Worm (Caenorhabditis elegans): Measurements from ENCODE around the gene set-9.
A peak's percentile ranks its signal among the peaks of the same experiment; 100 is the strongest.
"Not testable (repeated sequence)": the region's sequence is repeated elsewhere in the genome, so short reads cannot be mapped to it uniquely, and the experiment has no call there.

set-9 gene

ce11 chrIV:4344828-4345227 lies 37.1 kb downstream of the set-9 start:
- TF ChIP-seq klf-2 (GFP tag; conservative IDR thresholded peaks at IDR 0.05), result no peak
- TF ChIP-seq ref-1 (GFP tag; conservative IDR thresholded peaks at IDR 0.05), result no peak
- TF ChIP-seq med-1 (GFP tag; optimal IDR thresholded peaks at IDR 0.05; ENCODE audit: insufficient read depth), result no peak
- no peak for TF ChIP-seq ztf-23 (GFP tag; IDR thresholded peaks at IDR 0.05)
- no peak for TF ChIP-seq ztf-29 (GFP tag; IDR thresholded peaks at IDR 0.05)
- no peak for TF ChIP-seq cog-1 (tag; optimal IDR thresholded peaks at IDR 0.05)
- no peak for TF ChIP-seq tab-1 (GFP tag; IDR thresholded peaks at IDR 0.05)
- no peak for TF ChIP-seq T22C8.4 (GFP tag; IDR thresholded peaks at IDR 0.05)
- no peak for TF ChIP-seq flt-1 (GFP tag; IDR thresholded peaks at IDR 0.05)

DNA sequence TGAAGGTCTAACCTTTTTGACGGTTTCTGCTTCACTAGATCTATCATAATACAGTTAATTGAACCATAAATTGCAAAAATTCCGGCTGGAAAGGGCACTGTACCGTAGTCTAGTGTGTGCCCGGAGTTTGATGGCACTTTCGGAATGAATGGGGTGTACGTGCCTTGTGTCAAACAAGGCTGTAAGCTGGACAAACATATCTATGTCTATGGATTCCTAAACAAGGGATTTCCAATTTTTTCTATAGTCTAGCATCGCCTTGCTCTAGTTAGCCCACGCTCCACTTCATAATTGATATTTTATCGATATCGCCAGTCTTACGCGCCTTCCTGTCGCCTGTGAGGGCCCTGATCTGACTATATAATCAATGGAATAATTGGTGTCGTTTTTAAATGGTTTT lies 38.8 kb downstream of the set-9 start, which contains the start of gene oac-52:
Gene oac-52, minus strand, starts transcription at position 101 of the 400 bp plus-strand sequence.
- no peak for TF ChIP-seq klf-2 (GFP tag; conservative IDR thresholded peaks at IDR 0.05)
- no peak for TF ChIP-seq ztf-23 (GFP tag; IDR thresholded peaks at IDR 0.05)
- no peak for TF ChIP-seq flt-1 (GFP tag; IDR thresholded peaks at IDR 0.05)
- no peak for TF ChIP-seq ztf-29 (GFP tag; IDR thresholded peaks at IDR 0.05)
- no peak for TF ChIP-seq cog-1 (tag; optimal IDR thresholded peaks at IDR 0.05)
- no peak for TF ChIP-seq ref-1 (GFP tag; conservative IDR thresholded peaks at IDR 0.05)
- TF ChIP-seq T22C8.4 (GFP tag; IDR thresholded peaks at IDR 0.05), result no peak
- no peak for TF ChIP-seq med-1 (GFP tag; optimal IDR thresholded peaks at IDR 0.05; ENCODE audit: insufficient read depth)
- TF ChIP-seq tab-1 (GFP tag; IDR thresholded peaks at IDR 0.05), result no peak

ce11 chrIV:4347578-4348003 lies 39.9 kb downstream of the set-9 start:
- TF ChIP-seq med-1 (GFP tag; optimal IDR thresholded peaks at IDR 0.05; ENCODE audit: insufficient read depth) (no peak), ztf-23 (GFP tag; IDR thresholded peaks at IDR 0.05) (no peak), T22C8.4 (GFP tag; IDR thresholded peaks at IDR 0.05) (no peak), flt-1 (GFP tag; IDR thresholded peaks at IDR 0.05) (no peak), ref-1 (GFP tag; conservative IDR thresholded peaks at IDR 0.05) (no peak), tab-1 (GFP tag; IDR thresholded peaks at IDR 0.05) (no peak), ztf-29 (GFP tag; IDR thresholded peaks at IDR 0.05) (no peak), klf-2 (GFP tag; conservative IDR thresholded peaks at IDR 0.05) (no peak), cog-1 (tag; optimal IDR thresholded peaks at IDR 0.05) (no peak)

DNA sequence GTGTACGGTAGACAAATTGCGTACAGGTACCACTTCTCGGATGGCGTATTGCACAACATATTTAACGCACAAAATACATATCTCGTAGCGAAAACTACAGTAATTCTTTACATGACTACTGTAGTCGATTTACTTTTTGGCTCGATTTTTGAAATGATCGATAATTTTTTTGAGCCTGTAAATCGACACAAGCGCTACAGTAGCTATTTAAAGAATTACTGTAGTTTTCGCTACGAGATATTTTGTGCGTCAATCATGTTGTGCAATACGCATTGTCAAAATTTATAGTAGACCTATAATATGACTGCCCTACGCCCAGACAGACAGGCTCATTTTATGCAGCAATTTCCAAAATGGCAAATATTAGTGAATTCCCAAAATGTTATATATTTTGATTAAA lies 40.5 kb downstream of the set-9 start, which contains the start of gene W03B1.5:
Gene W03B1.5, plus strand, starts transcription at position 301 of the 400 bp plus-strand sequence.
- not testable (repeated sequence) for TF ChIP-seq ref-1 (GFP tag; conservative IDR thresholded peaks at IDR 0.05); T22C8.4 (GFP tag; IDR thresholded peaks at IDR 0.05); med-1 (GFP tag; optimal IDR thresholded peaks at IDR 0.05; ENCODE audit: insufficient read depth)

- TF ChIP-seq med-1 (GFP tag; optimal IDR thresholded peaks at IDR 0.05; ENCODE audit: insufficient read depth) (no peak), klf-2 (GFP tag; conservative IDR thresholded peaks at IDR 0.05) (no peak), cog-1 (tag; optimal IDR thresholded peaks at IDR 0.05) (no peak), ref-1 (GFP tag; conservative IDR thresholded peaks at IDR 0.05) (no peak), T22C8.4 (GFP tag; IDR thresholded peaks at IDR 0.05) (no peak), ztf-29 (GFP tag; IDR thresholded peaks at IDR 0.05) (no peak), flt-1 (GFP tag; IDR thresholded peaks at IDR 0.05) (no peak), tab-1 (GFP tag; IDR thresholded peaks at IDR 0.05) (no peak), ztf-23 (GFP tag; IDR thresholded peaks at IDR 0.05) (no peak)
These were observed 49.2 kb downstream of the set-9 start, which contains the start of gene W03B1.9 for ce11 chrIV:4356879-4357278. Gene W03B1.9, minus strand, starts transcription at chrIV:4356979.

DNA sequence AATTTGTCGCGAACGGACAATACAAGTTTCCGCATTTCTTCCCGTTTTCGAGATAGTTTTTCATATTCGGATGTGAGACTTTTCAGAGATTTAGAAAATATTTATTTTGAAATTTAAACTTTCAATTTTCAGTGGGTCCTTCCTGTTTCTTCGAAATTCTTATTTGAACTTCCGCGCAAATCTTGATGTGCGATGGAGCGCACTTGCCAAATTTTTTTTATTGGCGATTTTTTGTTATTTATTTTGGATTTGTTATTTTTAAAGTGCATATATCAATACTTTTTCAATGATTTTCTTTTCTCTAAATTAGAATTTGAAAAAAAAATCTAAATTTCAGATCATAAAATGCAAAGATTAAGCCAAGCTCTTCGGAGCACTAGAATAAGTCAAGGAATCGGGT lies 49.6 kb downstream of the set-9 start, which contains the start of gene sars-2:
Gene sars-2, plus strand, starts transcription at position 341 of the 400 bp plus-strand sequence.
- TF ChIP-seq ref-1 (GFP tag; conservative IDR thresholded peaks at IDR 0.05) (no peak), tab-1 (GFP tag; IDR thresholded peaks at IDR 0.05) (no peak), cog-1 (tag; optimal IDR thresholded peaks at IDR 0.05) (no peak), T22C8.4 (GFP tag; IDR thresholded peaks at IDR 0.05) (no peak), ztf-29 (GFP tag; IDR thresholded peaks at IDR 0.05) (no peak), klf-2 (GFP tag; conservative IDR thresholded peaks at IDR 0.05) (no peak), med-1 (GFP tag; optimal IDR thresholded peaks at IDR 0.05; ENCODE audit: insufficient read depth) (no peak), flt-1 (GFP tag; IDR thresholded peaks at IDR 0.05) (no peak), ztf-23 (GFP tag; IDR thresholded peaks at IDR 0.05) (no peak)

DNA sequence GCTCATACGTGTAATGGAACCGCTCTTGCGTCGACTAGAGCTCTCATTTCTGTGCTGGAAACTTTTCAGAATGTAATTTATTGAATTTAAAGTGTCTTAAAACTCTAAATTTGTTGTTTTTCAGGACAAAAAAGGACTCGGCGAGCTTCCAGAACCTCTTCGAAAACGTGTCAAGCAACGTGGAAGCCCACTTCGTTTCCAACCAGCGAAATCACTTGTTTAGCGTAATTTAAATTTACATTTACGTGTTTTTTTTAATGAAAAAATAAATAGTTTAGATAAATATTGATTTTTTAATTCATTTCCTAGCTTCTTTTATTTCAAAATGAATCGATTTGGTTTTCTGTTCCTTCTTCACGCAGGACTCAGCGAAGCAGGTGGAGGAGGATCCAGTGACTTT lies 52.0 kb downstream of the set-9 start, which contains the start of gene F55F10.3:
Gene F55F10.3, plus strand, starts transcription at position 301 of the 400 bp plus-strand sequence.
- TF ChIP-seq cog-1 (tag; optimal IDR thresholded peaks at IDR 0.05) (no peak), flt-1 (GFP tag; IDR thresholded peaks at IDR 0.05) (no peak), ztf-23 (GFP tag; IDR thresholded peaks at IDR 0.05) (no peak), tab-1 (GFP tag; IDR thresholded peaks at IDR 0.05) (no peak)

- TF ChIP-seq tab-1 (GFP tag; IDR thresholded peaks at IDR 0.05) (no peak), ztf-23 (GFP tag; IDR thresholded peaks at IDR 0.05) (no peak), klf-2 (GFP tag; conservative IDR thresholded peaks at IDR 0.05) (no peak), ztf-29 (GFP tag; IDR thresholded peaks at IDR 0.05) (no peak), cog-1 (tag; optimal IDR thresholded peaks at IDR 0.05) (no peak), ref-1 (GFP tag; conservative IDR thresholded peaks at IDR 0.05) (no peak), T22C8.4 (GFP tag; IDR thresholded peaks at IDR 0.05) (0 out of 2 replicates have a peak, but pooled peaks have one; percentile 50)
These were observed 52.8 kb downstream of the set-9 start, which contains the start of gene F55F10.1 for ce11 chrIV:4360497-4360896. Gene F55F10.1, plus strand, starts transcription at chrIV:4360837.

Data from whole organism, midembryonic.